Worm (Caenorhabditis elegans) whole organism, L1 larva: ENCODE measurements around the gene srh-83.

Source experiments
- C04F5.9 ChIP-seq: sonication (generic microtip); optimal IDR thresholded peaks from 2 replicates; lab custom pipeline; 2016; ENCODE audit warnings: missing genetic modification characterization, missing compliant biosample characterization
- C16A3.4 ChIP-seq: fragments of 150-350 bp; optimal IDR thresholded peaks from 2 replicates; lab custom pipeline; 2014; ENCODE audit warnings: missing biosample characterization, missing genetic modification characterization
- C34B4.2 ChIP-seq: sonication (generic microtip); optimal IDR thresholded peaks from 2 replicates; lab custom pipeline; 2017; ENCODE audit warnings: mild to moderate bottlenecking, missing genetic modification characterization, missing compliant biosample characterization
- aha-1 ChIP-seq: fragments of 150-350 bp; optimal IDR thresholded peaks from 2 replicates; lab custom pipeline; 2014; ENCODE audit warnings: missing biosample characterization, missing genetic modification characterization
- aly-2 ChIP-seq: fragments of 150-350 bp; optimal IDR thresholded peaks from 2 replicates; lab custom pipeline; 2014; ENCODE audit warnings: missing biosample characterization, missing genetic modification characterization
- ama-1 ChIP-seq: fragments of 150-350 bp; optimal IDR thresholded peaks from 2 replicates; lab custom pipeline; 2014
- ceh-63 ChIP-seq: fragments of 200-800 bp; sonication (Bioruptor generic); optimal IDR thresholded peaks from 2 replicates; lab custom pipeline; 2018; ENCODE audit warnings: mild to moderate bottlenecking, missing genetic modification characterization, missing compliant biosample characterization
- ceh-8 ChIP-seq: fragments of 200-800 bp; sonication (Bioruptor generic); optimal IDR thresholded peaks from 2 replicates; lab custom pipeline; 2018; ENCODE audit warnings: mild to moderate bottlenecking, missing genetic modification characterization, moderate library complexity, missing compliant biosample characterization
- efl-3 ChIP-seq: fragments of 200-800 bp; sonication (Bioruptor generic); optimal IDR thresholded peaks from 2 replicates; lab custom pipeline; 2018; ENCODE audit warnings: mild to moderate bottlenecking, missing genetic modification characterization, missing compliant biosample characterization
- elt-3 ChIP-seq, 6 experiments: fragments of 150-350 bp in 1 of 6; sonication (generic microtip); optimal IDR thresholded peaks; 2 replicates each; lab custom pipeline; 2017 to 2018; ENCODE audit warnings: missing biosample characterization in 6 of 6, missing genetic modification characterization in 6 of 6, inconsistent platforms in 1 of 6
- ets-5 ChIP-seq: fragments of 200-800 bp; sonication (Bioruptor generic); IDR thresholded peaks from 2 replicates; pipeline ENCODE4 v1.3.6; 2022; ENCODE audit warnings: missing genetic modification characterization, missing compliant biosample characterization
- fkh-4 ChIP-seq: sonication (generic microtip); optimal IDR thresholded peaks from 2 replicates; lab custom pipeline; 2016; ENCODE audit warnings: missing compliant biosample characterization, missing genetic modification characterization, borderline replicate concordance
- fkh-8 ChIP-seq: sonication (generic microtip); optimal IDR thresholded peaks from 2 replicates; lab custom pipeline; 2016; ENCODE audit warnings: mild to moderate bottlenecking, missing genetic modification characterization, missing compliant biosample characterization
- fos-1 ChIP-seq: fragments of 150-350 bp; optimal IDR thresholded peaks from 2 replicates; lab custom pipeline; 2014; ENCODE audit warnings: missing biosample characterization, missing genetic modification characterization
- lin-13 ChIP-seq: fragments of 150-350 bp; optimal IDR thresholded peaks from 2 replicates; lab custom pipeline; 2014; ENCODE audit warnings: missing biosample characterization, missing genetic modification reagents, missing genetic modification characterization
- lin-35 ChIP-seq, 2 experiments: fragments of 150-350 bp; optimal IDR thresholded peaks; 2 replicates each; lab custom pipeline; 2014; ENCODE audit warnings: missing biosample characterization in 2 of 2, missing genetic modification characterization in 2 of 2, missing genetic modification reagents in 2 of 2
- lin-39 ChIP-seq: fragments of 150-350 bp; optimal IDR thresholded peaks from 2 replicates; lab custom pipeline; 2014; ENCODE audit warnings: missing biosample characterization, missing genetic modification reagents, missing genetic modification characterization
- lir-3 ChIP-seq: sonication (generic microtip); optimal IDR thresholded peaks from 2 replicates; lab custom pipeline; 2016; ENCODE audit warnings: mild to moderate bottlenecking, missing genetic modification characterization, moderate library complexity, missing compliant biosample characterization; ENCODE audit not compliant: poor library complexity
- nhr-19 ChIP-seq: fragments of 200-800 bp; sonication (Bioruptor generic); conservative IDR thresholded peaks from 2 replicates; pipeline ENCODE4 v1.3.6; 2022; ENCODE audit warnings: missing genetic modification characterization, missing compliant biosample characterization
- nhr-20 ChIP-seq: sonication (generic microtip); optimal IDR thresholded peaks from 2 replicates; lab custom pipeline; 2016; ENCODE audit warnings: mild to moderate bottlenecking, missing genetic modification characterization, missing compliant biosample characterization
- nhr-237 ChIP-seq: fragments of 150-350 bp; optimal IDR thresholded peaks from 2 replicates; lab custom pipeline; 2014; ENCODE audit warnings: missing biosample characterization, missing genetic modification characterization
- nhr-28 ChIP-seq: fragments of 150-350 bp; optimal IDR thresholded peaks from 2 replicates; lab custom pipeline; 2014; ENCODE audit warnings: missing biosample characterization, missing genetic modification characterization
- nhr-47 ChIP-seq: sonication (generic microtip); optimal IDR thresholded peaks from 2 replicates; lab custom pipeline; 2016; ENCODE audit warnings: mild to moderate bottlenecking, missing genetic modification characterization, moderate library complexity, missing compliant biosample characterization
- nhr-85 ChIP-seq: sonication (generic microtip); peaks from one replicate; lab custom pipeline; 2016; ENCODE audit warnings: missing genetic modification characterization, inconsistent platforms, missing compliant biosample characterization
- sox-4 ChIP-seq: sonication (generic microtip); optimal IDR thresholded peaks from 2 replicates; lab custom pipeline; 2016; ENCODE audit warnings: missing genetic modification characterization, missing compliant biosample characterization
- sptf-1 ChIP-seq: fragments of 150-350 bp; optimal IDR thresholded peaks from 2 replicates; lab custom pipeline; 2014; ENCODE audit warnings: missing biosample characterization, missing genetic modification characterization
- sup-37 ChIP-seq: fragments of 200-800 bp; sonication (Bioruptor generic); optimal IDR thresholded peaks from 2 replicates; lab custom pipeline; 2018; ENCODE audit warnings: mild to moderate bottlenecking, missing genetic modification characterization, missing compliant biosample characterization
- swsn-7 ChIP-seq: sonication (generic microtip); optimal IDR thresholded peaks from 2 replicates; lab custom pipeline; 2016; ENCODE audit warnings: missing genetic modification characterization, missing compliant biosample characterization
- tbx-2 ChIP-seq: sonication (generic microtip); optimal IDR thresholded peaks from 2 replicates; lab custom pipeline; 2016; ENCODE audit warnings: missing genetic modification characterization, missing compliant biosample characterization
- unc-130 ChIP-seq: fragments of 150-350 bp; optimal IDR thresholded peaks from 2 replicates; lab custom pipeline; 2017; ENCODE audit warnings: missing biosample characterization, missing genetic modification characterization, inconsistent platforms
- unc-30 ChIP-seq: sonication (generic microtip); optimal IDR thresholded peaks from 2 replicates; lab custom pipeline; 2017; ENCODE audit warnings: missing biosample characterization, missing genetic modification characterization
- unc-62 ChIP-seq: fragments of 150-350 bp; optimal IDR thresholded peaks from 2 replicates; lab custom pipeline; 2014; ENCODE audit warnings: missing biosample characterization, missing genetic modification reagents, missing genetic modification characterization
- zip-4 ChIP-seq: fragments of 200-800 bp; sonication (Bioruptor generic); optimal IDR thresholded peaks from 2 replicates; lab custom pipeline; 2018; ENCODE audit warnings: mild to moderate bottlenecking, missing genetic modification characterization, moderate library complexity, missing compliant biosample characterization
- ztf-11 ChIP-seq, 2 experiments: sonication (generic microtip); optimal IDR thresholded peaks; 2 replicates each; lab custom pipeline; 2016 to 2017; ENCODE audit warnings: missing genetic modification characterization in 2 of 2, missing biosample characterization in 1 of 2, missing compliant biosample characterization in 1 of 2

The srh-83 gene

ce11 chrV:7164210-7164609 lies at the start of gene srh-83:
Gene srh-83, plus strand, starts transcription at chrV:7164510.
- TF ChIP-seq lin-35 (GFP tag; optimal IDR thresholded peaks at IDR 0.05; lab: Kevin White, UChicago) (no peak), ceh-8 (no peak), swsn-7 (tag; lab: Kevin White, UChicago) (no peak), fos-1 (tag; lab: Kevin White, UChicago) (no peak), nhr-85 (tag; lab: Kevin White, UChicago) (no peak), C16A3.4 (tag; lab: Kevin White, UChicago) (no peak), nhr-47 (tag; lab: Kevin White, UChicago) (no peak), ama-1 (lab: Kevin White, UChicago) (no peak), sptf-1 (tag; lab: Kevin White, UChicago) (no peak)

- TF ChIP-seq unc-130: no peak
- TF ChIP-seq ceh-63 (GFP tag; lab: Kevin White, UChicago): no peak
- TF ChIP-seq zip-4 (GFP tag; lab: Kevin White, UChicago): no peak
These were observed 45.5 kb upstream of the srh-83 start, which contains the start of gene srx-33 for ce11 chrV:7118796-7119195. Gene srx-33, minus strand, starts transcription at chrV:7118896.

DNA sequence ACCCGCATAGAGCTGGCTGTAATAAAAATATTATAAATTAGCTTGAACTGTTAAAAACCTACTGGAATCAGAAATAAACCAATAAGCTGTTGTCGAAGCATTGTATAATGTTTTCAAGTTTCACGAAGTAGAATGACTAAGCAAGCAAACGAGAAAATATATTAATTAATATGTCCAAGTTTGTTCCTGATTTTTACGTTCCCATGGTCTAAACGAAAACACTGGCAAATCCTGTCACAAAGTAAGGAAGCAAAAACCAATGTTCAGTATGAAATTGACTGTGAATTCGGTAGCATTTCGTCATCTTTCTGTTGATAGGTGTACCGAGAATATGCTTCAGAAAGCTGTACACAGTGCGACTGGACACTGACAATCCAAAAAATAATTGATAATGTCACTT lies 44.1 kb upstream of the srh-83 start, which contains the start of gene srx-34:
Gene srx-34, minus strand, starts transcription at position 101 of the 400 bp plus-strand sequence.
- TF ChIP-seq sup-37 (GFP tag; lab: Kevin White, UChicago) (no peak), nhr-85 (tag; lab: Kevin White, UChicago) (no peak), nhr-47 (tag; lab: Kevin White, UChicago) (no peak), sox-4 (no peak), tbx-2 (no peak), nhr-237 (tag; lab: Kevin White, UChicago) (no peak), ztf-11 (tag; optimal IDR thresholded peaks at IDR 0.05; lab: Kevin White, UChicago) (no peak), lir-3 (tag; lab: Kevin White, UChicago) (no peak), fkh-4 (tag; lab: Kevin White, UChicago) (no peak), lin-39 (tag; lab: Kevin White, UChicago) (no peak), unc-30 (tag; lab: Kevin White, UChicago) (no peak), nhr-19 (no peak), aly-2 (tag; lab: Kevin White, UChicago) (no peak), C04F5.9 (tag; lab: Kevin White, UChicago) (no peak)

- TF ChIP-seq unc-62 (GFP tag; lab: Kevin White, UChicago): no peak
These were observed 41.1 kb upstream of the srh-83 start, which contains the start of gene lmd-5 for ce11 chrV:7123188-7123708. Gene lmd-5, plus strand, starts transcription at chrV:7123658.

- no peak for TF ChIP-seq elt-3 (tag; optimal IDR thresholded peaks at IDR 0.05; lab: Kevin White, UChicago)
- TF ChIP-seq fkh-8 (tag; lab: Kevin White, UChicago): no peak
- no peak for TF ChIP-seq lin-13
- TF ChIP-seq aha-1: no peak
- TF ChIP-seq C34B4.2 (tag; lab: Kevin White, UChicago): no peak
- no peak for TF ChIP-seq efl-3 (GFP tag; lab: Kevin White, UChicago)
- TF ChIP-seq nhr-20 (tag; lab: Kevin White, UChicago): no peak
- no peak for TF ChIP-seq C04F5.9 (tag; lab: Kevin White, UChicago)
- TF ChIP-seq ets-5 (GFP tag; lab: Robert Waterston, UW): no peak
- no peak for TF ChIP-seq nhr-28 (tag; lab: Kevin White, UChicago)
These were observed 40.3 kb upstream of the srh-83 start for ce11 chrV:7123979-7124378.
